Fruit fly (Drosophila melanogaster) whole organism, embryonic: ENCODE data around the gene BomT3.

ENCODE experiments used
- ATbp ChIP-seq: fragments of 200-800 bp; sonication (Bioruptor generic); optimal IDR thresholded peaks from 2 replicates; lab custom pipeline; 2017; ENCODE audit warnings: missing biosample characterization, mild to moderate bottlenecking, missing genetic modification characterization, missing genetic modification reagents
- Abd-B ChIP-seq: fragments of 200-800 bp; sonication (Bioruptor generic); optimal IDR thresholded peaks from 2 replicates; lab custom pipeline; 2018; ENCODE audit warnings: missing biosample characterization, mild to moderate bottlenecking, missing genetic modification characterization, moderate library complexity
- Antp ChIP-seq: fragments of 200-800 bp; sonication (Bioruptor generic); optimal IDR thresholded peaks from 3 replicates; lab custom pipeline; 2016; ENCODE audit warnings: missing biosample characterization, missing genetic modification characterization
- Awh ChIP-seq: fragments of 200-800 bp; sonication (Bioruptor generic); IDR thresholded peaks from 2 replicates; pipeline ENCODE4, ENCODE4 v1.3.6; 2022; ENCODE audit warnings: missing biosample characterization, missing genetic modification characterization
- Blimp-1 ChIP-seq: fragments of 200-800 bp; sonication (Bioruptor generic); optimal IDR thresholded peaks from 3 replicates; lab custom pipeline; 2018; ENCODE audit warnings: missing biosample characterization, missing genetic modification characterization, mild to moderate bottlenecking, moderate library complexity, missing genetic modification reagents
- CG1024 ChIP-seq: fragments of 200-800 bp; sonication (Bioruptor generic); IDR thresholded peaks from 2 replicates; pipeline ENCODE4 v1.3.6; 2022; ENCODE audit warnings: missing biosample characterization, missing genetic modification characterization
- CG11085 ChIP-seq: fragments of 200-800 bp; sonication (Bioruptor generic); IDR thresholded peaks from 2 replicates; pipeline ENCODE4 v1.3.6; 2022; ENCODE audit warnings: missing biosample characterization, missing genetic modification characterization
- CG11504 ChIP-seq: fragments of 200-800 bp; sonication (Bioruptor generic); optimal IDR thresholded peaks from 3 replicates; lab custom pipeline; 2019; ENCODE audit warnings: missing biosample characterization, mild to moderate bottlenecking, missing genetic modification characterization, moderate library complexity
- CG1233 ChIP-seq: fragments of 200-800 bp; sonication (Bioruptor generic); optimal IDR thresholded peaks from 4 replicates; lab custom pipeline; 2018; ENCODE audit warnings: missing biosample characterization, mild to moderate bottlenecking, missing genetic modification characterization
- CG13296 ChIP-seq: fragments of 200-800 bp; sonication (Bioruptor generic); optimal IDR thresholded peaks from 3 replicates; lab custom pipeline; 2018; ENCODE audit warnings: missing biosample characterization, mild to moderate bottlenecking, missing genetic modification characterization
- CG13624 ChIP-seq: fragments of 200-800 bp; sonication (Bioruptor generic); optimal IDR thresholded peaks from 2 replicates; lab custom pipeline; 2016; ENCODE audit warnings: missing biosample characterization, missing genetic modification characterization
- CG14667 ChIP-seq: fragments of 200-800 bp; sonication (Bioruptor generic); IDR thresholded peaks from 2 replicates; pipeline ENCODE4 v1.3.6; 2022; ENCODE audit warnings: missing biosample characterization, missing genetic modification characterization
- CG15601 ChIP-seq: fragments of 200-800 bp; sonication (Bioruptor generic); optimal IDR thresholded peaks from 3 replicates; lab custom pipeline; 2019; ENCODE audit warnings: missing biosample characterization, mild to moderate bottlenecking, missing genetic modification characterization, moderate library complexity
- CG16779 ChIP-seq: fragments of 200-800 bp; sonication (Bioruptor generic); IDR thresholded peaks from 2 replicates; pipeline ENCODE4 v1.3.6; 2022; ENCODE audit warnings: missing biosample characterization, missing genetic modification characterization
- CG2678 ChIP-seq: fragments of 200-800 bp; sonication (Bioruptor generic); optimal IDR thresholded peaks from 3 replicates; lab custom pipeline; 2019; ENCODE audit warnings: missing biosample characterization, mild to moderate bottlenecking, missing genetic modification characterization, moderate library complexity
- CG31365 ChIP-seq: fragments of 200-800 bp; sonication (Bioruptor generic); optimal IDR thresholded peaks from 2 replicates; lab custom pipeline; 2018; ENCODE audit warnings: missing biosample characterization, mild to moderate bottlenecking, missing genetic modification characterization
- CG3995 ChIP-seq: fragments of 200-800 bp; sonication (Bioruptor generic); optimal IDR thresholded peaks from 3 replicates; lab custom pipeline; 2016; ENCODE audit warnings: missing biosample characterization, missing genetic modification characterization
- CG6765 ChIP-seq: fragments of 200-800 bp; sonication (Bioruptor generic); optimal IDR thresholded peaks from 3 replicates; lab custom pipeline; 2017; ENCODE audit warnings: missing biosample characterization, mild to moderate bottlenecking, missing genetic modification characterization
- CG7556 ChIP-seq: fragments of 200-800 bp; sonication (Bioruptor generic); optimal IDR thresholded peaks from 2 replicates; lab custom pipeline; 2017; ENCODE audit warnings: missing biosample characterization, mild to moderate bottlenecking, missing genetic modification characterization
- CG9727 ChIP-seq: fragments of 200-800 bp; sonication (Bioruptor generic); optimal IDR thresholded peaks from 3 replicates; lab custom pipeline; 2017; ENCODE audit warnings: missing biosample characterization, mild to moderate bottlenecking, missing genetic modification characterization
- Chrac-16 ChIP-seq: fragments of 200-800 bp; sonication (Bioruptor generic); optimal IDR thresholded peaks from 3 replicates; lab custom pipeline; 2016; ENCODE audit warnings: missing biosample characterization, missing genetic modification characterization
- Deaf1 ChIP-seq: fragments of 200-800 bp; optimal IDR thresholded peaks from 3 replicates; lab custom pipeline; 2019; ENCODE audit warnings: missing biosample characterization, mild to moderate bottlenecking, missing genetic modification characterization, moderate library complexity
- Dip2 ChIP-seq: fragments of 200-800 bp; sonication (Bioruptor generic); IDR thresholded peaks from 2 replicates; pipeline ENCODE4 v1.3.6; 2022; ENCODE audit warnings: missing biosample characterization, missing genetic modification characterization
- Doc3 ChIP-seq: fragments of 200-800 bp; sonication (Bioruptor generic); IDR thresholded peaks from 3 replicates; pipeline ENCODE4 v1.3.6; 2022; ENCODE audit warnings: missing biosample characterization, missing genetic modification characterization; ENCODE audit not compliant: partially characterized antibody
- E2f2 ChIP-seq: fragments of 200-800 bp; sonication (Bioruptor generic); IDR thresholded peaks from 2 replicates; pipeline ENCODE4 v1.3.6; 2022; ENCODE audit warnings: missing biosample characterization, missing genetic modification characterization
- Fer3 ChIP-seq: fragments of 200-800 bp; sonication (Bioruptor generic); optimal IDR thresholded peaks from 2 replicates; lab custom pipeline; 2018; ENCODE audit warnings: missing biosample characterization, mild to moderate bottlenecking, missing genetic modification characterization, moderate library complexity
- HLH4C ChIP-seq: fragments of 200-800 bp; sonication (Bioruptor generic); IDR thresholded peaks from 3 replicates; pipeline ENCODE4 v1.3.6; 2022; ENCODE audit warnings: missing biosample characterization, missing genetic modification characterization; ENCODE audit not compliant: partially characterized antibody
- HmgD ChIP-seq: fragments of 200-800 bp; sonication (Bioruptor generic); optimal IDR thresholded peaks from 3 replicates; lab custom pipeline; 2016; ENCODE audit warnings: missing biosample characterization, missing genetic modification characterization
- Max ChIP-seq: fragments of 200-800 bp; sonication (Bioruptor generic); optimal IDR thresholded peaks from 2 replicates; lab custom pipeline; 2016; ENCODE audit warnings: missing biosample characterization, mild to moderate bottlenecking, missing genetic modification characterization
- Nf-YC ChIP-seq: fragments of 200-800 bp; optimal IDR thresholded peaks from 3 replicates; lab custom pipeline; 2019; ENCODE audit warnings: missing biosample characterization, mild to moderate bottlenecking, missing genetic modification characterization, moderate library complexity
- Oaz ChIP-seq: fragments of 200-800 bp; sonication (Bioruptor generic); IDR thresholded peaks from 2 replicates; pipeline ENCODE4 v1.3.6; 2022; ENCODE audit warnings: missing biosample characterization, missing genetic modification characterization
- PHDP ChIP-seq: fragments of 200-800 bp; sonication (Bioruptor generic); optimal IDR thresholded peaks from 3 replicates; lab custom pipeline; 2018; ENCODE audit warnings: missing biosample characterization, mild to moderate bottlenecking, missing genetic modification characterization, moderate library complexity
- Rfx ChIP-seq: fragments of 200-800 bp; sonication (Bioruptor generic); IDR thresholded peaks from 2 replicates; pipeline ENCODE4 v1.3.6; 2022; ENCODE audit warnings: missing biosample characterization, missing genetic modification characterization
- Scr ChIP-seq: fragments of 200-800 bp; sonication (Bioruptor generic); IDR thresholded peaks from 2 replicates; pipeline ENCODE4 v1.3.6; 2022; ENCODE audit warnings: missing biosample characterization, missing genetic modification characterization; ENCODE audit not compliant: partially characterized antibody
- ara ChIP-seq: fragments of 200-800 bp; sonication (Bioruptor generic); IDR thresholded peaks from 2 replicates; pipeline ENCODE4 v1.3.6; 2022; ENCODE audit warnings: missing biosample characterization, missing genetic modification characterization
- ash1 ChIP-seq: fragments of 200-800 bp; sonication (Bioruptor generic); optimal IDR thresholded peaks from 2 replicates; lab custom pipeline; 2018; ENCODE audit warnings: missing biosample characterization, mild to moderate bottlenecking, missing genetic modification characterization
- bcd ChIP-seq: fragments of 200-800 bp; sonication (Bioruptor generic); optimal IDR thresholded peaks from 2 replicates; lab custom pipeline; 2017; ENCODE audit warnings: missing biosample characterization, mild to moderate bottlenecking, missing genetic modification characterization
- br ChIP-seq: fragments of >200 bp; optimal IDR thresholded peaks from 2 replicates; lab custom pipeline; 2017
- cato ChIP-seq: fragments of 200-800 bp; sonication (Bioruptor generic); optimal IDR thresholded peaks from 2 replicates; lab custom pipeline; 2016; ENCODE audit warnings: missing biosample characterization, missing genetic modification characterization, borderline replicate concordance
- chinmo ChIP-seq: fragments of 200-800 bp; sonication (Bioruptor generic); IDR thresholded peaks from 4 replicates; pipeline ENCODE4 v1.3.6; 2022; ENCODE audit warnings: missing biosample characterization, missing genetic modification characterization; ENCODE audit not compliant: partially characterized antibody
- ci ChIP-seq: fragments of 200-800 bp; sonication (Bioruptor generic); IDR thresholded peaks from 3 replicates; pipeline ENCODE4 v1.3.6; 2022; ENCODE audit warnings: missing biosample characterization, missing genetic modification characterization
- corto ChIP-seq: fragments of 200-800 bp; sonication (Bioruptor generic); optimal IDR thresholded peaks from 2 replicates; lab custom pipeline; 2016; ENCODE audit warnings: missing biosample characterization, mild to moderate bottlenecking, missing genetic modification characterization, moderate library complexity
- danr ChIP-seq: fragments of 200-800 bp; sonication (Bioruptor generic); IDR thresholded peaks from 2 replicates; pipeline ENCODE4 v1.3.6; 2022; ENCODE audit warnings: missing biosample characterization, missing genetic modification characterization
- esg ChIP-seq: fragments of 200-800 bp; sonication (Bioruptor generic); conservative IDR thresholded peaks from 2 replicates; pipeline ENCODE4 v1.3.6; 2022; ENCODE audit warnings: missing biosample characterization, missing genetic modification characterization
- ftz-f1 ChIP-seq: fragments of 200-800 bp; sonication (Bioruptor generic); optimal IDR thresholded peaks from 2 replicates; lab custom pipeline; 2016; ENCODE audit warnings: missing biosample characterization, missing genetic modification characterization
- kah ChIP-seq: fragments of 200-800 bp; sonication (Bioruptor generic); optimal IDR thresholded peaks from 2 replicates; lab custom pipeline; 2018; ENCODE audit warnings: missing biosample characterization, mild to moderate bottlenecking, missing genetic modification characterization
- lab ChIP-seq: fragments of 200-800 bp; sonication (Bioruptor generic); optimal IDR thresholded peaks from 3 replicates; lab custom pipeline; 2017; ENCODE audit warnings: missing biosample characterization, missing genetic modification characterization, mild to moderate bottlenecking, moderate library complexity, missing genetic modification reagents
- onecut ChIP-seq: fragments of 200-800 bp; sonication (Bioruptor generic); IDR thresholded peaks from 2 replicates; pipeline ENCODE4 v1.3.6; 2022; ENCODE audit warnings: missing biosample characterization, missing genetic modification characterization
- sens ChIP-seq: fragments of 200-800 bp; sonication (Bioruptor generic); peaks from one replicate; lab custom pipeline; 2016; ENCODE audit warnings: missing biosample characterization, missing genetic modification characterization
- stc ChIP-seq: fragments of 200-800 bp; sonication (Bioruptor generic); IDR thresholded peaks from 2 replicates; pipeline ENCODE4 v1.3.6; 2022; ENCODE audit warnings: missing biosample characterization, missing genetic modification characterization
- trh ChIP-seq: fragments of 200-800 bp; sonication (Bioruptor generic); optimal IDR thresholded peaks from 2 replicates; lab custom pipeline; 2016; ENCODE audit warnings: missing biosample characterization, missing genetic modification characterization

BomT3 gene

DNA sequence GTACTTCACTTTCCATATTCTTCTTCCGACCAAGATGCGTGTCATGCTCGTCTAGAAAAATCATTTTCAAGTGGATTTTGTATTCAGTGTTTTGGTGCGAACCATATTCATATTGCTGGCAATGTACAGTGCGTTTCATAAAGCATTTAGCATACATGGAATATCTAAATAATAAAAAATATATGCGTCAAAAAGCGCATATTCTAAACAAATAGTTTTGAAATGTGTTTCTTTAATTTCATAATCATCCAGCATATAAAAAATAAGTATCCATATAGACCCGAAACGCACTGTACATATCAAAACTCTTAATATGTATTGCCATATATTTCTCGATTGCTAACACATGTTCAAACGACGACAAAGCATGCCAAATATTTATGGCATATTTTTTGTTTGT lies 35.0 kb upstream of the BomT3 start (continued):
- TF ChIP-seq Deaf1 (tag; lab: Kevin White, UChicago): peak; percentile 31
- TF ChIP-seq CG14667 (GFP tag; lab: Robert Waterston, UW): no peak; the same call in 1 of the 2 replicates
- TF ChIP-seq stc (GFP tag; lab: Robert Waterston, UW): peak; percentile 45; the same call in 1 of the 2 replicates
- no peak for TF ChIP-seq CG3995 (GFP tag; lab: Kevin White, UChicago)
- peak; percentile 5 for TF ChIP-seq trh
- peak; percentile 31 for TF ChIP-seq Chrac-16 (GFP tag; lab: Kevin White, UChicago)
- TF ChIP-seq CG9727 (GFP tag; lab: Kevin White, UChicago): no peak
- TF ChIP-seq Blimp-1 (GFP tag; lab: Kevin White, UChicago): no peak
- TF ChIP-seq CG31365 (tag; lab: Kevin White, UChicago): no peak
- no peak for TF ChIP-seq HmgD (GFP tag; lab: Kevin White, UChicago)
- no peak for TF ChIP-seq ftz-f1
- TF ChIP-seq sens: peak; percentile 82
- TF ChIP-seq CG1233 (GFP tag; lab: Kevin White, UChicago): no peak
- TF ChIP-seq CG7556 (GFP tag; lab: Kevin White, UChicago): no peak
- peak; percentile 42 for TF ChIP-seq CG13624 (GFP tag; lab: Kevin White, UChicago)
- peak; percentile 69 for TF ChIP-seq Abd-B (GFP tag; lab: Kevin White, UChicago)
- no peak; the same call in 1 of the 2 replicates for TF ChIP-seq esg (GFP tag; lab: Robert Waterston, UW)
- TF ChIP-seq CG2678 (tag; lab: Kevin White, UChicago): no peak
- TF ChIP-seq Antp (GFP tag; lab: Kevin White, UChicago): no peak
- TF ChIP-seq ci (GFP tag; lab: Robert Waterston, UW): no peak; the same call in 2 of the 3 replicates
- TF ChIP-seq Dip2 (GFP tag; lab: Robert Waterston, UW): no peak
- TF ChIP-seq CG11085 (GFP tag; lab: Robert Waterston, UW): peak; percentile 74
- no peak for TF ChIP-seq CG1024
- no peak for TF ChIP-seq ash1 (GFP tag; lab: Kevin White, UChicago)
- TF ChIP-seq Scr (GFP tag; lab: Robert Waterston, UW): no peak
- 0 out of 2 replicates have a peak, but pooled peaks have one; percentile 42 for TF ChIP-seq Oaz (GFP tag; lab: Robert Waterston, UW)
- no peak for TF ChIP-seq br (lab: Kevin White, UChicago)
- TF ChIP-seq Nf-YC (tag; lab: Kevin White, UChicago): no peak
- TF ChIP-seq kah: no peak
- TF ChIP-seq danr (GFP tag; lab: Robert Waterston, UW): 0 out of 2 replicates have a peak, but pooled peaks have one; percentile 1
- peak; percentile 90 for TF ChIP-seq Rfx (GFP tag; lab: Robert Waterston, UW)
- no peak for TF ChIP-seq Max (GFP tag; lab: Kevin White, UChicago)
- 0 out of 2 replicates have a peak, but pooled peaks have one; percentile 14 for TF ChIP-seq onecut (GFP tag; lab: Robert Waterston, UW)
- TF ChIP-seq chinmo: no peak
- no peak for TF ChIP-seq cato
- no peak for TF ChIP-seq CG15601
- no peak for TF ChIP-seq HLH4C (GFP tag; lab: Robert Waterston, UW)
- TF ChIP-seq Fer3 (tag; lab: Kevin White, UChicago): peak; percentile 74
- no peak for TF ChIP-seq PHDP (tag; lab: Kevin White, UChicago)
- TF ChIP-seq Awh (GFP tag; lab: Robert Waterston, UW): no peak
- TF ChIP-seq ATbp (GFP tag; lab: Kevin White, UChicago): no peak
- TF ChIP-seq E2f2 (GFP tag; lab: Robert Waterston, UW): no peak
- TF ChIP-seq bcd (GFP tag; lab: Kevin White, UChicago): peak; percentile 32
- peak; percentile 72 for TF ChIP-seq CG11504 (tag; lab: Kevin White, UChicago)
- TF ChIP-seq corto (GFP tag; lab: Kevin White, UChicago): no peak
- TF ChIP-seq ara (GFP tag; lab: Robert Waterston, UW): no peak; the same call in none of the 2 replicates
- TF ChIP-seq Doc3: no peak
- peak; percentile 62 for TF ChIP-seq CG13296 (GFP tag; lab: Kevin White, UChicago)
- peak; percentile 61 for TF ChIP-seq lab (GFP tag; lab: Kevin White, UChicago)
- TF ChIP-seq CG6765 (GFP tag; lab: Kevin White, UChicago): no peak
- TF ChIP-seq CG16779 (GFP tag; lab: Robert Waterston, UW): no peak
